Fruit fly (Drosophila melanogaster): ENCODE data around the gene CG7218.

dm6 chr3R:18167416-18168237 is 3.4 kb upstream of the CG7218 start, which contains the start of gene wrd:
- TF ChIP-seq CG8478 (optimal IDR thresholded peaks at IDR 0.05) (no peak), pan (optimal IDR thresholded peaks at IDR 0.05) (no peak), psq (optimal IDR thresholded peaks at IDR 0.05) (no peak)

All from whole organism.